Fruit fly (Drosophila melanogaster) whole organism, embryonic: ENCODE data around the gene mdu.

Experiments
- Ada2b ChIP-seq: fragments of 200-800 bp; sonication (Bioruptor generic); IDR thresholded peaks from 2 replicates; pipeline ENCODE4 v1.3.6; 2022; ENCODE audit warnings: missing biosample characterization, missing genetic modification characterization
- Aef1 ChIP-seq: fragments of 200-800 bp; sonication (Bioruptor generic); IDR thresholded peaks from 3 replicates; pipeline ENCODE4 v1.3.6; 2022; ENCODE audit warnings: missing biosample characterization, missing genetic modification characterization
- Bdp1 ChIP-seq: fragments of 200-800 bp; sonication (Bioruptor generic); optimal IDR thresholded peaks from 3 replicates; lab custom pipeline; 2016; ENCODE audit warnings: missing biosample characterization, missing genetic modification characterization
- Blimp-1 ChIP-seq: fragments of 200-800 bp; sonication (Bioruptor generic); optimal IDR thresholded peaks from 3 replicates; lab custom pipeline; 2018; ENCODE audit warnings: missing biosample characterization, missing genetic modification characterization, mild to moderate bottlenecking, moderate library complexity, missing genetic modification reagents
- CG10959 ChIP-seq: fragments of 200-800 bp; sonication (Bioruptor generic); IDR thresholded peaks from 2 replicates; pipeline ENCODE4 v1.3.6; 2022; ENCODE audit warnings: missing biosample characterization, missing genetic modification characterization
- CG11093 ChIP-seq: fragments of 200-800 bp; sonication (Bioruptor generic); IDR thresholded peaks from 3 replicates; pipeline ENCODE4 v1.3.6; 2022; ENCODE audit warnings: missing biosample characterization, missing genetic modification characterization
- CG12219 ChIP-seq: fragments of 200-800 bp; sonication (Bioruptor generic); optimal IDR thresholded peaks from 3 replicates; lab custom pipeline; 2018; ENCODE audit warnings: missing biosample characterization, mild to moderate bottlenecking, missing genetic modification characterization
- CG12391 ChIP-seq: fragments of 200-800 bp; sonication (Bioruptor generic); optimal IDR thresholded peaks from 3 replicates; lab custom pipeline; 2018; ENCODE audit warnings: missing biosample characterization, mild to moderate bottlenecking, missing genetic modification characterization, moderate library complexity
- CG13287 ChIP-seq: fragments of 200-800 bp; sonication (Bioruptor generic); IDR thresholded peaks from 2 replicates; pipeline ENCODE4 v1.3.6; 2022; ENCODE audit warnings: missing biosample characterization, missing genetic modification characterization; ENCODE audit not compliant: partially characterized antibody
- CG13296 ChIP-seq: fragments of 200-800 bp; sonication (Bioruptor generic); optimal IDR thresholded peaks from 3 replicates; lab custom pipeline; 2018; ENCODE audit warnings: missing biosample characterization, mild to moderate bottlenecking, missing genetic modification characterization
- CG15269 ChIP-seq: fragments of 200-800 bp; sonication (Bioruptor generic); optimal IDR thresholded peaks from 2 replicates; lab custom pipeline; 2018; ENCODE audit warnings: missing biosample characterization, mild to moderate bottlenecking, missing genetic modification characterization, moderate library complexity
- CG1529 ChIP-seq: fragments of 200-800 bp; sonication (Bioruptor generic); optimal IDR thresholded peaks from 3 replicates; lab custom pipeline; 2018; ENCODE audit warnings: missing biosample characterization, missing genetic modification characterization
- CG1602 ChIP-seq: fragments of 200-800 bp; sonication (Bioruptor generic); optimal IDR thresholded peaks from 3 replicates; lab custom pipeline; 2016; ENCODE audit warnings: missing biosample characterization, missing genetic modification characterization
- CG17829 ChIP-seq: fragments of 200-800 bp; optimal IDR thresholded peaks from 2 replicates; lab custom pipeline; 2019; ENCODE audit warnings: missing biosample characterization, mild to moderate bottlenecking, missing genetic modification characterization, moderate library complexity
- CG18619 ChIP-seq: fragments of 200-800 bp; sonication (Bioruptor generic); optimal IDR thresholded peaks from 3 replicates; lab custom pipeline; 2017; ENCODE audit warnings: missing biosample characterization, mild to moderate bottlenecking, missing genetic modification characterization
- CG2120 ChIP-seq: fragments of 200-800 bp; sonication (Bioruptor generic); optimal IDR thresholded peaks from 3 replicates; lab custom pipeline; 2016; ENCODE audit warnings: missing biosample characterization, missing genetic modification characterization
- CG31365 ChIP-seq: fragments of 200-800 bp; sonication (Bioruptor generic); optimal IDR thresholded peaks from 2 replicates; lab custom pipeline; 2018; ENCODE audit warnings: missing biosample characterization, mild to moderate bottlenecking, missing genetic modification characterization
- CG3163 ChIP-seq: fragments of 200-800 bp; sonication (Bioruptor generic); optimal IDR thresholded peaks from 3 replicates; lab custom pipeline; 2016; ENCODE audit warnings: missing biosample characterization, missing genetic modification characterization
- CG3407 ChIP-seq: fragments of 200-800 bp; sonication (Bioruptor generic); optimal IDR thresholded peaks from 2 replicates; lab custom pipeline; 2018; ENCODE audit warnings: missing biosample characterization, mild to moderate bottlenecking, missing genetic modification characterization
- CG3838 ChIP-seq: fragments of 200-800 bp; sonication (Bioruptor generic); optimal IDR thresholded peaks from 3 replicates; lab custom pipeline; 2016; ENCODE audit warnings: missing biosample characterization, missing genetic modification characterization
- CG4404 ChIP-seq: fragments of 200-800 bp; sonication (Bioruptor generic); IDR thresholded peaks from 2 replicates; pipeline ENCODE4 v1.3.6; 2022; ENCODE audit warnings: missing biosample characterization, missing genetic modification characterization
- CG6654 ChIP-seq: fragments of 200-800 bp; sonication (Bioruptor generic); optimal IDR thresholded peaks from 2 replicates; lab custom pipeline; 2017; ENCODE audit warnings: missing biosample characterization, mild to moderate bottlenecking, missing genetic modification characterization
- CG7963 ChIP-seq: fragments of 200-800 bp; sonication (Bioruptor generic); IDR thresholded peaks from 3 replicates; pipeline ENCODE4 v1.3.6; 2022; ENCODE audit warnings: missing biosample characterization, missing genetic modification characterization; ENCODE audit not compliant: partially characterized antibody
- CG7987 ChIP-seq: fragments of 200-800 bp; sonication (Bioruptor generic); optimal IDR thresholded peaks from 2 replicates; lab custom pipeline; 2018; ENCODE audit warnings: missing biosample characterization, mild to moderate bottlenecking, missing genetic modification characterization, moderate library complexity
- CkIIα-i1 ChIP-seq: fragments of 200-800 bp; sonication (Bioruptor generic); IDR thresholded peaks from 2 replicates; pipeline ENCODE4 v1.3.6; 2022; ENCODE audit warnings: missing biosample characterization, missing genetic modification characterization
- Dref ChIP-seq: fragments of 200-800 bp; sonication (Bioruptor generic); IDR thresholded peaks from 2 replicates; pipeline ENCODE4 v1.3.6; 2022; ENCODE audit warnings: missing biosample characterization, missing genetic modification characterization
- Ets97D ChIP-seq: fragments of 200-800 bp; sonication (Bioruptor generic); optimal IDR thresholded peaks from 3 replicates; lab custom pipeline; 2016; ENCODE audit warnings: missing biosample characterization, missing genetic modification characterization
- Gsc ChIP-seq: fragments of 200-800 bp; sonication (Bioruptor generic); IDR thresholded peaks from 2 replicates; pipeline ENCODE4 v1.3.6; 2022; ENCODE audit warnings: missing biosample characterization, missing genetic modification characterization
- Gug ChIP-seq: fragments of 200-800 bp; sonication (Bioruptor generic); IDR thresholded peaks from 4 replicates; pipeline ENCODE4 v1.3.6; 2022; ENCODE audit warnings: missing biosample characterization, missing genetic modification characterization
- H2.0 ChIP-seq: fragments of 200-800 bp; sonication (Bioruptor generic); IDR thresholded peaks from 2 replicates; pipeline ENCODE4 v1.3.6; 2022; ENCODE audit warnings: missing biosample characterization, missing genetic modification characterization
- HLH3B ChIP-seq: fragments of 200-800 bp; sonication (Bioruptor generic); IDR thresholded peaks from 2 replicates; pipeline ENCODE4 v1.3.6; 2022; ENCODE audit warnings: missing biosample characterization, missing genetic modification characterization
- Hey ChIP-seq: fragments of 200-800 bp; sonication (Bioruptor generic); optimal IDR thresholded peaks from 3 replicates; lab custom pipeline; 2018; ENCODE audit warnings: missing biosample characterization, mild to moderate bottlenecking, missing genetic modification characterization
- HmgZ ChIP-seq: fragments of 200-800 bp; sonication (Bioruptor generic); optimal IDR thresholded peaks from 2 replicates; lab custom pipeline; 2018; ENCODE audit warnings: missing biosample characterization, mild to moderate bottlenecking, missing genetic modification characterization
- Hmr ChIP-seq: fragments of 200-800 bp; sonication (Bioruptor generic); optimal IDR thresholded peaks from 3 replicates; lab custom pipeline; 2017; ENCODE audit warnings: mild to moderate bottlenecking, missing biosample characterization, missing genetic modification reagents, missing genetic modification characterization
- Hr39 ChIP-seq: fragments of >200 bp; optimal IDR thresholded peaks from 2 replicates; lab custom pipeline; 2017
- Mrtf ChIP-seq: fragments of 200-800 bp; sonication (Bioruptor generic); IDR thresholded peaks from 3 replicates; pipeline ENCODE4 v1.3.6; 2022; ENCODE audit warnings: missing biosample characterization, missing genetic modification characterization
- NC2β ChIP-seq: fragments of 200-800 bp; sonication (Bioruptor generic); optimal IDR thresholded peaks from 2 replicates; lab custom pipeline; 2016; ENCODE audit warnings: missing biosample characterization, missing genetic modification characterization
- Poxn ChIP-seq: fragments of 200-800 bp; sonication (Bioruptor generic); IDR thresholded peaks from 2 replicates; pipeline ENCODE4 v1.3.6; 2022; ENCODE audit warnings: missing biosample characterization, missing genetic modification characterization
- Sin3A ChIP-seq: fragments of >200 bp; optimal IDR thresholded peaks from 2 replicates; lab custom pipeline; 2018
- al ChIP-seq: fragments of 200-800 bp; sonication (Bioruptor generic); IDR thresholded peaks from 2 replicates; pipeline ENCODE4 v1.3.6; 2022; ENCODE audit warnings: missing biosample characterization, missing genetic modification characterization
- amos ChIP-seq: fragments of 200-800 bp; sonication (Bioruptor generic); IDR thresholded peaks from 2 replicates; pipeline ENCODE4 v1.3.6; 2022; ENCODE audit warnings: missing biosample characterization, missing genetic modification characterization; ENCODE audit not compliant: partially characterized antibody
- az2 ChIP-seq: fragments of 200-800 bp; sonication (Bioruptor generic); optimal IDR thresholded peaks from 3 replicates; lab custom pipeline; 2016; ENCODE audit warnings: missing biosample characterization, missing genetic modification characterization
- crc ChIP-seq: fragments of 200-800 bp; sonication (Bioruptor generic); optimal IDR thresholded peaks from 2 replicates; lab custom pipeline; 2016; ENCODE audit warnings: missing biosample characterization, missing genetic modification characterization
- ewg ChIP-seq: fragments of 200-800 bp; sonication (Bioruptor generic); optimal IDR thresholded peaks from 3 replicates; lab custom pipeline; 2017; ENCODE audit warnings: mild to moderate bottlenecking, missing biosample characterization, missing genetic modification reagents, missing genetic modification characterization
- kah ChIP-seq: fragments of 200-800 bp; sonication (Bioruptor generic); optimal IDR thresholded peaks from 2 replicates; lab custom pipeline; 2018; ENCODE audit warnings: missing biosample characterization, mild to moderate bottlenecking, missing genetic modification characterization
- lilli ChIP-seq: fragments of 200-800 bp; sonication (Bioruptor generic); optimal IDR thresholded peaks from 3 replicates; lab custom pipeline; 2016; ENCODE audit warnings: missing biosample characterization, missing genetic modification characterization
- maf-S ChIP-seq: fragments of 200-800 bp; sonication (Bioruptor generic); optimal IDR thresholded peaks from 2 replicates; lab custom pipeline; 2016; ENCODE audit warnings: missing biosample characterization, missing genetic modification characterization
- nerfin-1 ChIP-seq: fragments of 200-800 bp; sonication (Bioruptor generic); optimal IDR thresholded peaks from 3 replicates; lab custom pipeline; 2019; ENCODE audit warnings: missing biosample characterization, mild to moderate bottlenecking, missing genetic modification characterization, moderate library complexity
- sens ChIP-seq: fragments of 200-800 bp; sonication (Bioruptor generic); peaks from one replicate; lab custom pipeline; 2016; ENCODE audit warnings: missing biosample characterization, missing genetic modification characterization
- sima ChIP-seq: fragments of 200-800 bp; sonication (Bioruptor generic); optimal IDR thresholded peaks from 2 replicates; lab custom pipeline; 2016; ENCODE audit warnings: missing biosample characterization, missing genetic modification characterization
- slbo ChIP-seq: fragments of 200-800 bp; sonication (Bioruptor generic); IDR thresholded peaks from 2 replicates; pipeline ENCODE4 v1.3.6; 2022; ENCODE audit warnings: missing biosample characterization, missing genetic modification characterization
- vfl ChIP-seq: fragments of 200-800 bp; sonication (Bioruptor generic); optimal IDR thresholded peaks from 2 replicates; lab custom pipeline; 2016; ENCODE audit warnings: missing biosample characterization, missing genetic modification characterization
- wor ChIP-seq: fragments of 200-800 bp; sonication (Bioruptor generic); IDR thresholded peaks from 2 replicates; pipeline ENCODE4 v1.3.6; 2022; ENCODE audit warnings: missing biosample characterization, missing genetic modification characterization
- zfh2 ChIP-seq: fragments of 200-800 bp; sonication (Bioruptor generic); optimal IDR thresholded peaks from 2 replicates; lab custom pipeline; 2016; ENCODE audit warnings: missing biosample characterization, missing genetic modification characterization

Gene mdu

dm6 chrX:12480282-12480681 lies 16.7 kb upstream of the mdu start (continued):
- TF ChIP-seq CG13287 (GFP tag; lab: Robert Waterston, UW), result no peak
- no peak for TF ChIP-seq Dref
- TF ChIP-seq crc (GFP tag; lab: Kevin White, UChicago), result no peak
- no peak for TF ChIP-seq Mrtf
- TF ChIP-seq Ets97D (GFP tag; lab: Kevin White, UChicago), result no peak
- no peak for TF ChIP-seq al (GFP tag; lab: Robert Waterston, UW)
- peak; percentile 3 for TF ChIP-seq Blimp-1 (GFP tag; lab: Kevin White, UChicago)
- TF ChIP-seq CG12219 (GFP tag; lab: Kevin White, UChicago), result no peak
- no peak for TF ChIP-seq Hr39 (lab: Kevin White, UChicago)
- TF ChIP-seq CG31365 (tag; lab: Kevin White, UChicago), result no peak
- peak; percentile 60 for TF ChIP-seq sens (GFP tag; lab: Kevin White, UChicago)
- TF ChIP-seq NC2β, result no peak
- no peak for TF ChIP-seq Sin3A (lab: Kevin White, UChicago)
- TF ChIP-seq Aef1 (GFP tag; lab: Robert Waterston, UW), result no peak
- peak; percentile 26 for TF ChIP-seq lilli (GFP tag; lab: Kevin White, UChicago)
- TF ChIP-seq CG15269, result peak; percentile 53
- no peak for TF ChIP-seq maf-S (GFP tag; lab: Kevin White, UChicago)
- TF ChIP-seq CG3163 (GFP tag; lab: Kevin White, UChicago), result no peak
- no peak for TF ChIP-seq nerfin-1 (tag; lab: Kevin White, UChicago)
- no peak for TF ChIP-seq CkIIα-i1
- no peak for TF ChIP-seq CG6654 (GFP tag; lab: Kevin White, UChicago)
- no peak for TF ChIP-seq CG7987 (GFP tag; lab: Kevin White, UChicago)
- TF ChIP-seq Hmr (GFP tag; lab: Kevin White, UChicago), result peak; percentile 53
- no peak for TF ChIP-seq Ada2b
- no peak for TF ChIP-seq CG7963 (GFP tag; lab: Robert Waterston, UW)
- no peak for TF ChIP-seq Gsc (GFP tag; lab: Robert Waterston, UW)
- no peak for TF ChIP-seq CG3838
- TF ChIP-seq Bdp1 (GFP tag; lab: Kevin White, UChicago), result no peak
- TF ChIP-seq wor (GFP tag; lab: Robert Waterston, UW), result no peak
- no peak for TF ChIP-seq H2.0 (GFP tag; lab: Robert Waterston, UW)
- no peak for TF ChIP-seq slbo (GFP tag; lab: Robert Waterston, UW)
- no peak for TF ChIP-seq az2 (GFP tag; lab: Kevin White, UChicago)
- peak; percentile 5 for TF ChIP-seq CG18619 (GFP tag; lab: Kevin White, UChicago)
- TF ChIP-seq CG12391 (tag; lab: Kevin White, UChicago), result peak; percentile 37
- TF ChIP-seq Gug, result no peak
- no peak for TF ChIP-seq CG11093 (GFP tag; lab: Robert Waterston, UW)
- no peak for TF ChIP-seq CG1529 (GFP tag; lab: Kevin White, UChicago)
- TF ChIP-seq CG10959, result no peak
- no peak for TF ChIP-seq HLH3B (GFP tag; lab: Robert Waterston, UW)
- peak; percentile 8 for TF ChIP-seq HmgZ (tag; lab: Kevin White, UChicago)
- no peak for TF ChIP-seq kah (GFP tag; lab: Kevin White, UChicago)
- no peak for TF ChIP-seq CG1602 (GFP tag; lab: Kevin White, UChicago)
- no peak for TF ChIP-seq Poxn (GFP tag; lab: Robert Waterston, UW)
- peak; percentile 8 for TF ChIP-seq CG13296 (GFP tag; lab: Kevin White, UChicago)
- TF ChIP-seq CG3407 (GFP tag; lab: Kevin White, UChicago), result no peak
- peak; percentile 80 for TF ChIP-seq ewg (GFP tag; lab: Kevin White, UChicago)
- no peak for TF ChIP-seq CG4404 (GFP tag; lab: Robert Waterston, UW)
- TF ChIP-seq CG2120, result peak; percentile 0
- TF ChIP-seq Hey, result no peak
- TF ChIP-seq sima (GFP tag; lab: Kevin White, UChicago), result no peak
- no peak for TF ChIP-seq amos
- no peak for TF ChIP-seq vfl (GFP tag; lab: Kevin White, UChicago)
- no peak for TF ChIP-seq zfh2 (GFP tag; lab: Kevin White, UChicago)
- peak; percentile 19 for TF ChIP-seq CG17829 (tag; lab: Kevin White, UChicago)
